Worm (Caenorhabditis elegans): Measurements from ENCODE around the gene aex-2.
A peak's percentile ranks its signal among the peaks of the same experiment; 100 is the strongest.

aex-2 gene

ce11 chrX:9668554-9668953, 15.6 kb upstream of the aex-2 start, which contains the start of gene T14B1.1 (continued):
- TF ChIP-seq nhr-71 (tag; optimal IDR thresholded peaks at IDR 0.05) (peak; percentile 42), nhr-85 (tag) (peak; percentile 11), hlh-17 (GFP tag; optimal IDR thresholded peaks at IDR 0.05; ENCODE audit: borderline replicate concordance) (no peak)

DNA sequence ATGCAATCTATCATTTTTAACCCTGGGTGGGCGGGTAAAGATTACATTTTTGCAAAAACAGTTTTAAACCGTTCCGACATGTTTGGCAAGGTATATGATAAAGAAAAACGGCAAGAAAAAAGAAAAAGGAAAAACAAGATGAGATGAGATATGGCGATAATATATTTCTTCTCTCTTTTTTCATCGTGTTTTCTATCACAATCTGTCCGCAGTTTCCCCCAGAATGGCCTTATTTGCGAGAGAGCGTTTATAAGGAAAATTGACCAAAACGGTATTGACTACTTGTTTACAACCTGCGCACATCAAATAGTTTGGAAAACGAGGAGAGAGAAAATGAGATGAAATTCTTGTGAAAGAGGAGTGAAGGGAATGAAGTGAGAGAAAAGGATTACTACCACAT, 14.5 kb upstream of the aex-2 start:
- TF ChIP-seq ztf-4 (tag; optimal IDR thresholded peaks at IDR 0.05): peak; percentile 6
- no peak for TF ChIP-seq hlh-4 (tag; optimal IDR thresholded peaks at IDR 0.05)
- no peak for TF ChIP-seq lin-39 (tag; optimal IDR thresholded peaks at IDR 0.05)
- peak; percentile 26 for TF ChIP-seq irx-1 (tag; optimal IDR thresholded peaks at IDR 0.05)
- TF ChIP-seq xbp-1 (tag; optimal IDR thresholded peaks at IDR 0.05): peak; percentile 11
- TF ChIP-seq swsn-7 (tag; optimal IDR thresholded peaks at IDR 0.05): peak; percentile 4
- TF ChIP-seq nhr-47 (tag; optimal IDR thresholded peaks at IDR 0.05): peak; percentile 19
- peak; percentile 76 for TF ChIP-seq nhr-20 (tag; optimal IDR thresholded peaks at IDR 0.05)
- TF ChIP-seq lin-14 (GFP tag; optimal IDR thresholded peaks at IDR 0.05): peak; percentile 87
- peak; percentile 73 for TF ChIP-seq snu-23 (GFP tag; optimal IDR thresholded peaks at IDR 0.05)
- peak; percentile 97 for TF ChIP-seq nhr-85 (tag)
- no peak for TF ChIP-seq C04F5.9 (tag; optimal IDR thresholded peaks at IDR 0.05)
- peak in 4 of 6 experiments; percentile 1 to 93 (median 36) for TF ChIP-seq elt-3 (tag; optimal IDR thresholded peaks at IDR 0.05)
- peak; percentile 50 for TF ChIP-seq C16A3.4 (tag; optimal IDR thresholded peaks at IDR 0.05)
- no peak for TF ChIP-seq F16B12.6 (tag; optimal IDR thresholded peaks at IDR 0.05)
- TF ChIP-seq snpc-4 (tag; optimal IDR thresholded peaks at IDR 0.05): no peak
- peak in 1 of 2 experiments; percentile 36 for TF ChIP-seq mdl-1 (tag; optimal IDR thresholded peaks at IDR 0.05)
- peak; percentile 47 for TF ChIP-seq nhr-237 (tag; optimal IDR thresholded peaks at IDR 0.05)
- TF ChIP-seq Y116A8C.19 (tag; optimal IDR thresholded peaks at IDR 0.05; ENCODE audit: borderline replicate concordance): no peak
- no peak for TF ChIP-seq ets-5 (GFP tag; IDR thresholded peaks at IDR 0.05)
- TF ChIP-seq grh-1 (GFP tag; IDR thresholded peaks at IDR 0.05): 0 out of 2 replicates have a peak, but pooled peaks have one; percentile 37
- TF ChIP-seq efl-1 (optimal IDR thresholded peaks at IDR 0.05): peak in 1 of 2 experiments; percentile 8
- peak in 1 of 2 experiments; percentile 31 for TF ChIP-seq efl-1 (GFP tag; optimal IDR thresholded peaks at IDR 0.05 in 1 of 2)
- peak; percentile 2 for TF ChIP-seq unc-130 (tag; optimal IDR thresholded peaks at IDR 0.05)
- TF ChIP-seq pag-3 (tag; optimal IDR thresholded peaks at IDR 0.05; ENCODE audit: borderline replicate concordance, insufficient read depth): peak; percentile 24
- TF ChIP-seq nhr-90 (tag; optimal IDR thresholded peaks at IDR 0.05; ENCODE audit: poor library complexity): peak; percentile 48
- peak in 1 of 2 experiments; percentile 38 for TF ChIP-seq lin-35 (GFP tag; optimal IDR thresholded peaks at IDR 0.05)
- no peak for TF ChIP-seq ces-1 (GFP tag; optimal IDR thresholded peaks at IDR 0.05)
- TF ChIP-seq nhr-71 (tag; optimal IDR thresholded peaks at IDR 0.05): peak; percentile 70
- peak; percentile 57 for TF ChIP-seq mep-1 (tag; optimal IDR thresholded peaks at IDR 0.05)
- peak; percentile 21; the same call in 1 of the 2 replicates for TF ChIP-seq nhr-19 (GFP tag; conservative IDR thresholded peaks at IDR 0.05)
- peak in 1 of 2 experiments; percentile 63 for TF ChIP-seq lsy-2 (tag; optimal IDR thresholded peaks at IDR 0.05)
- no peak for TF ChIP-seq unc-98 (GFP tag; IDR thresholded peaks at IDR 0.05)
- TF ChIP-seq blmp-1 (tag; optimal IDR thresholded peaks at IDR 0.05): peak; percentile 95

DNA sequence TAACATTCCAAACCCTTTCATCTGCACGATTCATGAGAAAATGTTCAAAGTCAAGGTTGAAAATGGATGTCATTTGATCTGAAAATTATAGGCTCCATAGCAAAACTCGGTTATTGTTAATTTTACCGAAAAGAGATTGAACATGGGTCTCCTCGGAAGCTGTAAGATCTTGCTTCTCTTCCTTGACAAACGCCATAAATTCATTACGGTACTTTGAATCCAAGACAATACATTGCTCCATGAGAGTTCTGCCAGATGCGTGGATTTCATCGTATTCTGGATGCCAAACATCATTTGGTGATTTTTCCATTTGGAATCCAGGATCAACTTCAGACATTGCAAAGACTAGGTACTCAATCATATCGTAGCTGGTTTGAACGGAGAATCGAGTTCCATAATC, 13.0 kb upstream of the aex-2 start:
- TF ChIP-seq alr-1 (tag; optimal IDR thresholded peaks at IDR 0.05; ENCODE audit: borderline replicate concordance) (no peak), nhr-12 (tag; optimal IDR thresholded peaks at IDR 0.05) (no peak), blmp-1 (tag; optimal IDR thresholded peaks at IDR 0.05) (no peak), irx-1 (tag; optimal IDR thresholded peaks at IDR 0.05) (no peak), dsc-1 (tag; optimal IDR thresholded peaks at IDR 0.05) (no peak), nhr-237 (tag; optimal IDR thresholded peaks at IDR 0.05) (no peak), ztf-11 (tag; optimal IDR thresholded peaks at IDR 0.05) (no peak), grh-1 (GFP tag; IDR thresholded peaks at IDR 0.05) (no peak), zag-1 (tag; optimal IDR thresholded peaks at IDR 0.05) (no peak), zip-4 (GFP tag; optimal IDR thresholded peaks at IDR 0.05) (no peak), tlp-1 (tag; optimal IDR thresholded peaks at IDR 0.05) (no peak), pag-3 (tag; optimal IDR thresholded peaks at IDR 0.05; ENCODE audit: borderline replicate concordance, insufficient read depth) (no peak), nhr-76 (tag; optimal IDR thresholded peaks at IDR 0.05) (no peak), mab-9 (GFP tag; IDR thresholded peaks at IDR 0.05) (no peak), nhr-28 (tag; optimal IDR thresholded peaks at IDR 0.05) (no peak), efl-1 (optimal IDR thresholded peaks at IDR 0.05) (no peak), efl-1 (GFP tag; optimal IDR thresholded peaks at IDR 0.05 in 1 of 2) (no peak)
